Worm (Caenorhabditis elegans): ENCODE data around the gene Y57G11B.5.
"Not testable (repeated sequence)": the region's sequence is repeated elsewhere in the genome, so short reads cannot be mapped to it uniquely, and the experiment has no call there.

Y57G11B.5 gene

DNA sequence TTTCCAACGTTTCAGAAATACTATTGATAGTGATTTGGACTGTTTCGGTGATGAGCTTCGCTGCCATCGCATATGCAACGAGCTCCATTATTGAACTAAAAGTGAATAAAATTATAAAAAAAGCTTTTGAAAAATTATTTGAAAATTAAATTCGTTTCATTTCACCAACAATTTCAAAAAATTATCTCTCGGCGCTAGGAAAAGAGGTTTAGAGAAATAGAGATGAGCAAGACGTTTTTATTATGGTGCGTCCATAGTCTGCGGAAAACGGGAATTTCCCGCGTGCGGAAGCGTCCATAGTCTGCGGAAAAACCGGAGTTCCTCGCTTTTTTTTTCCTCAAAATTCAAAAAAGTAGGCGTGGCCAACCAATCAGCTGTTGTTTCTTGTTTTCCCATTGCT, 22.7 kb upstream of the Y57G11B.5 start, which contains the start of gene pals-30:
Gene pals-30, minus strand, starts transcription at position 101 of the 400 bp plus-strand sequence.
- not testable (repeated sequence) for TF ChIP-seq zip-5 (tag; optimal IDR thresholded peaks at IDR 0.05); T23F11.4 (GFP tag; optimal IDR thresholded peaks at IDR 0.05); odd-2 (tag; optimal IDR thresholded peaks at IDR 0.05)

DNA sequence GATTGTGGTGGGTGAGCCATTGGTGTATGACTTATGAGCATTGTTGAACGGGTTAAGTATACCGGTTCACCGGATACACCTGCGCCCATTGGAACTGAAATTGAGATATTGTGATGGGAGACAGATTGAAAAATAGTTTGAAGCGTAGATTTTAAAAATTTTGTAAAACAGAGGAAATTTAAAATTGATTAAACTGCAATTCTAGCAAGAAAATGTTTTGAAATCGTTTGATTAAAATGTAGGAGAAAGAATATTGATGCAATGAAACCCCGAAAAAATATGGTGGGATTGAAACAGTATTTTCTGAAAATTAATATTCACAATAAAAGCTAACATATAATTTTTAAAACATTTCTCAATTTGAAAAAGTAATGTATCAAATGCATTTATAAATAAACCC, 19.8 kb upstream of the Y57G11B.5 start, which contains the start of gene Y57G11B.6:
Gene Y57G11B.6, minus strand, starts transcription at position 101 of the 400 bp plus-strand sequence.
- TF ChIP-seq npax-4 (tag; optimal IDR thresholded peaks at IDR 0.05) (no peak), ceh-48 (tag; optimal IDR thresholded peaks at IDR 0.05) (no peak)

DNA sequence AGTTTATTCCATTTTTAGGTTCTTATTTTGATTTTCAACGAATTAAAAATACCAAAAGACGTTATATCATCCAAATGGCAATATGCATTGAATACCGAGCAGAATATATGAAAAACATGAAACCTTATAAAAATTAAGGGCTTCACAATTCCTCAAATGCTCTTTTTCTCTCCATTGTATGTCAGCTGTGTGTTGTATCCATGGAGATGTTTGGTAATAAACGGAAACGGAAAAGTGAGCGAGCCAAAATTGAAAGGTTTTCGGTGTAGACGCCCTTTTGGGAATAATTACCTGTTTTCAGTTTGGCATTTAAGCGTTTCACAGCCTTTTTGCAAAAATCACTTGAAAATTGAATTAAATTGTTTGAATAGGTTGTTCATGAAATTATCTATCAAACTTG, 17.0 kb upstream of the Y57G11B.5 start:
- TF ChIP-seq nhr-232 (tag; optimal IDR thresholded peaks at IDR 0.05): no peak

DNA sequence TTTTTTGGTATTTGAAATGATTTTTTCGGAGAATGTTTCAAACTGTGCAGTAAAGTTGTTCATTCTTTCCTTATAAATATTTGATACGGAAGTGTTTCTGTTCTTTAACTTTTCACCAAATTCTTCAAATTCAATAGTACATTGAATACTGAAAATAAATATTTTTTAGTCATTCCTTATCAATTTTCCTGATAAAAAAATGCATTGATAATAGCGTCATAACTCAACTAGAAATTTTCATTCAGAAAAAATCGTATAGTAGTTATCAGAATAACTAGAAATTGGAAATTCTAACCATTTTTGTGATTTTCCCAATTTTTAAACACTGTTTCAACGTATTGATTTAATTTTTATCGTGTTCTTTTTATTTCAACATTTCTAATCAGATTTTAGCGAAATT, 15.4 kb upstream of the Y57G11B.5 start:
- no peak for TF ChIP-seq sox-2 (GFP tag; IDR thresholded peaks at IDR 0.05)
- peak; percentile 1 for TF ChIP-seq elt-2 (tag; optimal IDR thresholded peaks at IDR 0.05)

DNA sequence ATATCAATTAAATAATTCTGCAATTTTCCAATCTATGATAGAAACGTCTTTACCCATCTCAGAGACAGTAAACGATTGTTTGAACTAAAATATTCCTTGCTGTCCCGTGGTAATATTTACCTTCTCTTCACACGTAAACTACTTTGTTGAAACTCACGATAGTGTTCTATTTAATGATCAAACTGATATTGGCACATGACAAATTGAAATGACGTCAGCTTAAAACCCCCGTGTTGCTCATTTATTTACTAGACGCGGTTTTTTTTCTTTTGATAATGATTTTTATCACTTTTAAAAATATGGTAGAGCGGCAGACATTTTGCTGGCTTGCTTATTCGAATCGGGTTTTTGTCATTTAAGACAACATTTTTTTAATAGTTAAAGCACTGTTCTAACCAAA, 12.9 kb upstream of the Y57G11B.5 start:
- no peak for TF ChIP-seq ceh-45 (GFP tag; IDR thresholded peaks at IDR 0.05)
- TF ChIP-seq zip-5 (tag; optimal IDR thresholded peaks at IDR 0.05): no peak
- no peak for TF ChIP-seq sdc-2 (tag; optimal IDR thresholded peaks at IDR 0.05)
- no peak for TF ChIP-seq ets-4 (tag; optimal IDR thresholded peaks at IDR 0.05)
- no peak for TF ChIP-seq ceh-22 (tag; optimal IDR thresholded peaks at IDR 0.05)
- no peak for TF ChIP-seq fkh-10 (GFP tag; optimal IDR thresholded peaks at IDR 0.05)
- no peak for TF ChIP-seq lin-11 (tag; optimal IDR thresholded peaks at IDR 0.05)
- TF ChIP-seq nhr-11 (tag; optimal IDR thresholded peaks at IDR 0.05): no peak
- no peak for TF ChIP-seq fax-1 (tag; optimal IDR thresholded peaks at IDR 0.05)

DNA sequence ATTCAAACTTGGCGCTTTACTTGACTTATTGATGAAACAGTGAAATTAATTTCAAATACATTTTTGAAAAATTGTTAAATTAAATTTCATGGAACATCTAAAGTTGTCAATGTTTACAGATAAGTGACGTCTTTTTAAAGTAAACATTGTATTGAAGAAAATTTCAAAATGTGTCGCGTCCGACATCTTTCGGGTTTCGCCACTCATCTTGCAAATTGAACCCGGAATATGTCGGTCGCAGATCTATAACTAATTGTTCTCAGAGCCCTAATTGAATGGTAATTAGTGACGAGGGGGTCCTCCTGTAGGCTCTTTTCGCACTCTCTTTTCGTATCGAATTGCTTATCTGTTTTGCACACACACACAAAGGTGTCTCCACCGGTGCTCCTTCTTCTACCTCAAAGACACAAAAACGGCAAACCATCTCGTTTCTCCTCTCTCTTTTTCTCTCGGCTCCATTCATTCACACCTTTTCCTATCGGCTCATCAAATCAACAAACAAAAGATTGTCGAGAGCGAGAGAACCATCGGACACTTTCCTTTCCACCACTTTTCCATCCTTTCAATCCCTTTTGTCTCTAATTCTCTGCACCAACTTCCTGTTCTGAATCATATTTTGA, 11.9 kb upstream of the Y57G11B.5 start:
- peak; percentile 19 for TF ChIP-seq elt-2 (tag; optimal IDR thresholded peaks at IDR 0.05)
- TF ChIP-seq nfya-1 (tag; optimal IDR thresholded peaks at IDR 0.05): no peak

DNA sequence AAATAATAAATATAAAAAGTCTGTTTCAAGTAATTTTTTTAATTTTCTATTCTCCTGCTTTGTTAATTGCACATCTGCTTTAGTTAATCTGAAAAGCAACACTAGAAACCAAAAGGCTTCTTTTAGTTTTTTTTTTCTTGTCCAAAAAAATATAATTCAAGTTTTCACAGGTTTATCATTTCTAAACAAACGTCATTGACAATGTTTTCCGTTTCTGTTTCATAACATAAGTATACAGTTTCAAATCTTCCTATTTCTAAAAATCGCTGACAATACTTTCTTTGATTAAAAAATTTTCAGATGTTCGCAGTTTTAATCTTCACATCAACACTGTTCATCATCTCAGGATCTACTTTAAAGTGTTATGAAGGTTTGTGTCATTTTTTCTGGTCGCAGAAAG, 9.6 kb upstream of the Y57G11B.5 start, which contains the start of gene Y57G11B.2:
Gene Y57G11B.2, plus strand, starts transcription at position 301 of the 400 bp plus-strand sequence.
- TF ChIP-seq gmeb-2 (tag; optimal IDR thresholded peaks at IDR 0.05): no peak
- no peak for TF ChIP-seq ets-4 (tag; optimal IDR thresholded peaks at IDR 0.05)
- no peak for TF ChIP-seq ceh-24 (tag; optimal IDR thresholded peaks at IDR 0.05)
- TF ChIP-seq tbx-2 (tag; optimal IDR thresholded peaks at IDR 0.05): no peak
- no peak for TF ChIP-seq sox-2 (GFP tag; IDR thresholded peaks at IDR 0.05)
- TF ChIP-seq rnt-1 (tag; optimal IDR thresholded peaks at IDR 0.05): no peak
- TF ChIP-seq fkh-10 (GFP tag; optimal IDR thresholded peaks at IDR 0.05): no peak
- no peak for TF ChIP-seq pha-4 (tag; optimal IDR thresholded peaks at IDR 0.05)
- TF ChIP-seq lin-11 (tag; optimal IDR thresholded peaks at IDR 0.05): no peak
- TF ChIP-seq F13H6.1 (tag; optimal IDR thresholded peaks at IDR 0.05): no peak
- no peak for TF ChIP-seq ama-1 (optimal IDR thresholded peaks at IDR 0.05)
- no peak for TF ChIP-seq pax-1 (tag; optimal IDR thresholded peaks at IDR 0.05)
- TF ChIP-seq hlh-30 (tag; optimal IDR thresholded peaks at IDR 0.05; ENCODE audit: insufficient read depth): no peak
- no peak for TF ChIP-seq eyg-1 (tag; optimal IDR thresholded peaks at IDR 0.05)
- no peak for TF ChIP-seq sdc-2 (tag; optimal IDR thresholded peaks at IDR 0.05)
- no peak for TF ChIP-seq unc-55 (GFP tag; optimal IDR thresholded peaks at IDR 0.05)
- no peak for TF ChIP-seq ref-2 (tag; optimal IDR thresholded peaks at IDR 0.05)
